Worm (Caenorhabditis elegans): Measurements from ENCODE around the gene Y105C5B.17.
A peak's percentile ranks its signal among the peaks of the same experiment; 100 is the strongest.

The Y105C5B.17 gene

DNA sequence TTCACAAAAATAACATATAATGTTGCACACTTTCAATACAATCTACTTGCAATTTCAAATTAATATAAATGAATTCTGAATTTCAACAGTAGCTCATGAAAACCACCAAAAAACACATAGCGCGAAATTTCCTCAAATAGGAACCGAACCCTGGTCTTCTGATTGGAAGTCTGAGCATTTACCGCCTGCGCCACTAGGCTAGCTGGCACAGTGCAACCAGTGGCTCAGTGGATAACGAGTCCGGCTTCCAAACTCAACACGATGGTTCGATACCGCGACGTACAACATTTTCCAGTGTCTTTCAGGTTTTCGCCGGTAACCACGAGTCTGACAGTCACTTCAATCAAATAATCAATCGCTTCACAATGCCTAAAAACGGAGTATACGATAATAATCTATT, 9.2 kb upstream of the Y105C5B.17 start:
- TF ChIP-seq zfp-2 (tag; optimal IDR thresholded peaks at IDR 0.05) (no peak), ceh-82 (tag; optimal IDR thresholded peaks at IDR 0.05) (no peak), snpc-1.2 (GFP tag; IDR thresholded peaks at IDR 0.05) (peak; percentile 92), lin-15B (tag; optimal IDR thresholded peaks at IDR 0.05) (no peak), mxl-2 (GFP tag; conservative IDR thresholded peaks at IDR 0.05) (no peak), dve-1 (tag; optimal IDR thresholded peaks at IDR 0.05; ENCODE audit: insufficient read depth) (no peak)

- TF ChIP-seq ZK337.2 (GFP tag; IDR thresholded peaks at IDR 0.05) = no peak
- peak; percentile 44; the same call in 1 of the 2 replicates for TF ChIP-seq snpc-1.2 (GFP tag; IDR thresholded peaks at IDR 0.05)
- no peak for TF ChIP-seq ceh-82 (tag; optimal IDR thresholded peaks at IDR 0.05)
- TF ChIP-seq dmd-8 (GFP tag; IDR thresholded peaks at IDR 0.05) = no peak
- peak; percentile 50 for TF ChIP-seq aha-1 (tag)
Observed at ce11 chrIV:15955349-15955748, 7.6 kb upstream of the Y105C5B.17 start.

- no peak for TF ChIP-seq Y5F2A.4 (GFP tag; optimal IDR thresholded peaks at IDR 0.05)
- no peak for TF ChIP-seq unc-39 (tag; optimal IDR thresholded peaks at IDR 0.05)
- peak; percentile 66 for TF ChIP-seq snpc-1.2 (GFP tag; IDR thresholded peaks at IDR 0.05)
- TF ChIP-seq tra-1 (GFP tag; IDR thresholded peaks at IDR 0.05) = no peak
- TF ChIP-seq unc-62 (GFP tag; optimal IDR thresholded peaks at IDR 0.05 in 1 of 2) = peak in 1 of 2 experiments; percentile 27
- TF ChIP-seq unc-62 (tag; optimal IDR thresholded peaks at IDR 0.05) = no peak
- TF ChIP-seq T26A8.4 (GFP tag; IDR thresholded peaks at IDR 0.05) = no peak
- TF ChIP-seq mdl-1 (tag; optimal IDR thresholded peaks at IDR 0.05) = no peak
- no peak for TF ChIP-seq tag-97 (GFP tag; IDR thresholded peaks at IDR 0.05)
- TF ChIP-seq sdz-12 (GFP tag; optimal IDR thresholded peaks at IDR 0.05) = no peak
- TF ChIP-seq unc-130 (GFP tag; optimal IDR thresholded peaks at IDR 0.05) = no peak
- no peak for TF ChIP-seq hlh-30 (tag; optimal IDR thresholded peaks at IDR 0.05; ENCODE audit: insufficient read depth)
- TF ChIP-seq rbr-2 (tag; optimal IDR thresholded peaks at IDR 0.05) = no peak
- no peak for TF ChIP-seq arid-1 (GFP tag; conservative IDR thresholded peaks at IDR 0.05)
- TF ChIP-seq spr-3 (GFP tag; optimal IDR thresholded peaks at IDR 0.05) = no peak
- TF ChIP-seq ceh-44 (GFP tag; IDR thresholded peaks at IDR 0.05) = no peak
- TF ChIP-seq nhr-77 (tag; optimal IDR thresholded peaks at IDR 0.05) = no peak
- TF ChIP-seq pqm-1 (tag; optimal IDR thresholded peaks at IDR 0.05) = no peak
Observed at ce11 chrIV:15961069-15961468, 1.8 kb upstream of the Y105C5B.17 start.

DNA sequence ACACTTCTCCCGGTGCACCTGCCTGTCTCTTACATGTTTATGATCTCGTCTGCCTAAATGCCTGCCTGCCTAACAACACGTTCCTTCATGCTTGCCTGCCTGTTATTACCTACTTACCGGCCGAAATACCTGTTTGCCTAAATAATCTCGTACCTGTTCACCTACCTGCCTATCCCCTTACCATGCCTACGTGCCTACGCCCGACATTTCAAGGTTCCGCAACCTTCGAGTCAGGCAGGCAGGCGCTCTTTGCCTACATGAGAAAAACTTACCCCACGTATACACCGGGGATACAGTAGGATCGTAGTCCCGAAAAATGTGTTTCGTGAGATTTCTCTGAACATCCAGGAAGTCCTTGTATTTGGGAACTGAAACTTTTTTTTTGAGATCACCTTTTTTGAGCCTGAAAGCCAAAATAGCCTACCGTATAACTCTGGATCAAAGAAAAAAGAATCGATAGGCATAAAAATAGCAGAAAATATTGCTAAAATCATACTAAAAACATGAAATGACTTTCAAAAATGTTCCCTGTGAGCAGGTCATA, 610 bp upstream of the Y105C5B.17 start, which contains the start of gene lgc-19:
TSS of gene lgc-19 (minus strand) at position 494 of the 544 bp plus-strand sequence.
- TF ChIP-seq daf-19 (GFP tag; conservative IDR thresholded peaks at IDR 0.05) (no peak), aha-1 (tag) (peak; percentile 54), unc-62 (GFP tag; optimal IDR thresholded peaks at IDR 0.05 in 1 of 2) (peak in 1 of 2 experiments; percentile 87), unc-62 (tag; optimal IDR thresholded peaks at IDR 0.05) (no peak)

ce11 chrIV:15964307-15964706, 1.4 kb downstream of the Y105C5B.17 start, which contains the start of gene Y105C5B.18:
Gene Y105C5B.18, plus strand, starts transcription at chrIV:15964607.
- no peak for TF ChIP-seq nhr-28 (tag; optimal IDR thresholded peaks at IDR 0.05)
- TF ChIP-seq dmd-8 (GFP tag; IDR thresholded peaks at IDR 0.05) = no peak
- no peak for TF ChIP-seq daf-8 (GFP tag; IDR thresholded peaks at IDR 0.05)
- TF ChIP-seq madf-5 (GFP tag; IDR thresholded peaks at IDR 0.05) = no peak
- no peak for TF ChIP-seq aha-1 (tag)
- TF ChIP-seq nhr-25 (tag; optimal IDR thresholded peaks at IDR 0.05; ENCODE audit: borderline replicate concordance, insufficient read depth) = no peak
- no peak for TF ChIP-seq zip-11 (GFP tag; IDR thresholded peaks at IDR 0.05)
- TF ChIP-seq ztf-11 (tag; optimal IDR thresholded peaks at IDR 0.05) = no peak
- TF ChIP-seq lin-15B (tag; optimal IDR thresholded peaks at IDR 0.05) = no peak
- TF ChIP-seq daf-16 (GFP tag; optimal IDR thresholded peaks at IDR 0.05) = no peak
- no peak for TF ChIP-seq daf-16 (tag; optimal IDR thresholded peaks at IDR 0.05)
- no peak for TF ChIP-seq R02D3.7 (tag; optimal IDR thresholded peaks at IDR 0.05)
- TF ChIP-seq dmd-9 (GFP tag; IDR thresholded peaks at IDR 0.05) = no peak
- no peak for TF ChIP-seq F49E8.2 (tag; optimal IDR thresholded peaks at IDR 0.05; ENCODE audit: borderline replicate concordance)
- TF ChIP-seq ZK337.2 (GFP tag; IDR thresholded peaks at IDR 0.05) = no peak
- TF ChIP-seq daf-12 (tag; optimal IDR thresholded peaks at IDR 0.05) = no peak
- TF ChIP-seq duxl-1 (tag; optimal IDR thresholded peaks at IDR 0.05; ENCODE audit: poor library complexity) = no peak

Data from whole organism, L4 larva.